Worm (Caenorhabditis elegans) whole organism, young adult: Measurements from ENCODE around the gene inpp-5K.

ENCODE experiments used
- F57C9.4 ChIP-seq: sonication (generic microtip); optimal IDR thresholded peaks from 2 replicates; lab custom pipeline; 2017; ENCODE audit warnings: mild to moderate bottlenecking, missing genetic modification characterization, missing compliant biosample characterization
- him-1 ChIP-seq: sonication (generic microtip); optimal IDR thresholded peaks from 2 replicates; lab custom pipeline; 2016; ENCODE audit warnings: missing genotype, missing genetic modification reagents, missing genetic modification characterization, missing compliant biosample characterization

DNA sequence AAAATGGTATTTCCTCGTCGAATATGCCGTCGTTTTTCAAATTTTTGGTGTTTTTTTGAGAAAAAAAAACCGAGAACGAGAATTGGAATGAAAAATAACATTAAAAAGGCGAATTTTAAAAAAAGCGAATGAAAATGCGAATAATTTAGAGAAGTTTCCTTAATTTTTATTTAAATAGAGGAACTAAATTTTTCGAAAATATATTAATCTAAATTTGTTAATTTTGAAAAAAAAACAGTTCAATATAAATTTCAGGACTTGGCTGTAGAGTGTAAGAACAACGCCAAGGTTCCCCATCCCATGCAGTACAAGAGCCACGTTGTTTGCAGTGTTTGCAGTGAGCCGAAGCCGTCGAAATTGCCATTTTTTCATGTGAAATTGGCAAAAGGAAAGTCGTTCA lies 29.4 kb upstream of the inpp-5K start, which contains the start of gene C50C3.19:
- TF ChIP-seq F57C9.4 (no peak), him-1 (tag; lab: Kevin White, UChicago) (no peak)
